Worm (Caenorhabditis elegans) whole organism, L4/young adult: ENCODE data around the gene phy-4.

ENCODE experiments used
- W03F9.2 ChIP-seq: fragments of 150-350 bp; optimal IDR thresholded peaks from 2 replicates; lab custom pipeline; 2014; ENCODE audit warnings: missing biosample characterization, missing genetic modification characterization
- dao-5 ChIP-seq: sonication (generic microtip); optimal IDR thresholded peaks from 2 replicates; lab custom pipeline; 2016; ENCODE audit warnings: missing genotype, missing genetic modification characterization, moderate library complexity, missing compliant biosample characterization
- him-1 ChIP-seq: sonication (generic microtip); optimal IDR thresholded peaks from 2 replicates; lab custom pipeline; 2016; ENCODE audit warnings: missing genotype, missing genetic modification reagents, missing genetic modification characterization, missing compliant biosample characterization

DNA sequence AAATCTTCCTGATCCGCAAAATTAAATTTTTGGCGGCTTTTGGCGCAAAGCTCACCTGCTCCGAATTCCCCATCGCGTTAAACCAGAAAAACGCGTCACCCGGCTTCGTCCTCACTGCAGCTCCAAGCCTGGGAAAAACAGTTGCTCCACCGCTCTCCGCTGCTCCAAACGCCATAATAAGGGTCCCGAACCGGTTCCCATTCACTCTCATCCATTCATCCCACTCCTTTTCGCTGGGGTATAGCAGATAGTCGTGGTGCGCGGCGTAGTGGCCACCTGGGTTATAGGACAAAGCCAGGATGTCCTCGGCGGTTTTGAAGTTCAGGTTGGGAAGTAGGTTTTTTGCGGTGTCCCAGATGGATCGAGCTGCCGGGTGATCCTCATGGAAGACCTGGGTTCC, 2.5 kb downstream of the phy-4 start:
- TF ChIP-seq him-1 (tag; lab: Kevin White, UChicago) (no peak), dao-5 (tag; lab: Kevin White, UChicago) (no peak), W03F9.2 (tag; lab: Kevin White, UChicago) (no peak)
